Fruit fly (Drosophila melanogaster) whole organism: ENCODE data around the gene CG13050.

Experiments
- CG8478 ChIP-seq: fragments of >200 bp; optimal IDR thresholded peaks from 2 replicates; lab custom pipeline; 2018; ENCODE audit warnings: inconsistent platforms
- Dll ChIP-seq: fragments of >200 bp; optimal IDR thresholded peaks from 2 replicates; lab custom pipeline; 2017
- EcR ChIP-seq, 2 experiments: fragments of >200 bp; optimal IDR thresholded peaks; 2 replicates each; lab custom pipeline; 2017; ENCODE audit warnings: missing biosample characterization in 2 of 2, missing genetic modification characterization in 2 of 2, missing genetic modification reagents in 2 of 2
- pan ChIP-seq: fragments of >200 bp; optimal IDR thresholded peaks from 2 replicates; lab custom pipeline; 2017
- psq ChIP-seq: fragments of >200 bp; optimal IDR thresholded peaks from 2 replicates; lab custom pipeline; 2017
- usp ChIP-seq: fragments of >200 bp; optimal IDR thresholded peaks from 2 replicates; lab custom pipeline; 2017; ENCODE audit warnings: missing biosample characterization, missing genetic modification characterization, mixed read lengths

dm6 chr3L:16288322-16288721 is 9.3 kb upstream of the CG13050 start, which contains the start of gene CG13046:
- TF ChIP-seq psq (lab: Kevin White, UChicago) (no peak), pan (lab: Kevin White, UChicago) (no peak), EcR (GFP tag; optimal IDR thresholded peaks at IDR 0.05; lab: Kevin White, UChicago) (no peak), usp (GFP tag; lab: Kevin White, UChicago) (no peak), CG8478 (lab: Kevin White, UChicago) (no peak), Dll (lab: Kevin White, UChicago) (no peak)
